Worm (Caenorhabditis elegans): Measurements from ENCODE around the gene K02D3.2.

DNA sequence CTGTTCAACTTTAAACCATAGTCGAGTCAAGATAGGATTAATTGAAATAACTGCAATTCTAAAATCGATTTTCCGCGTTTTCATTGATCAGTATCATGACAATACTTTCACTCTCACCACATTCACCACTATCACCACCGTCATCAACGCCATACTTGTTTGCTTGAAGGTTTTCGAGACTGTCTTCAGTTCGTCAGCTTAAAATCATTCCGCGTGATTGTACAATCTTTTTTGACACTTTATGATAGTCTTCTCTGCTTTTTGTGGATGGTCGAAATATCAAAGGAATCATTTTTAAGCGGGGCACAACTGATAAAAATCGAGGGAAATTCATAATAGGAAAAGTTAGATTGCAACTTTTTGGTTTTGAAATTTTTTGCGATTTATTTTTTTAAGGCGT, 34.4 kb upstream of the K02D3.2 start:
- no peak for TF ChIP-seq lir-3 (tag; optimal IDR thresholded peaks at IDR 0.05)
- TF ChIP-seq ztf-11 (tag; optimal IDR thresholded peaks at IDR 0.05): no peak
- TF ChIP-seq lin-1 (GFP tag; IDR thresholded peaks at IDR 0.05): no peak
- no peak for TF ChIP-seq lin-39 (tag; optimal IDR thresholded peaks at IDR 0.05)

Measured in whole organism, L4 larva.